Fruit fly (Drosophila melanogaster): ENCODE measurements around the gene RpS14b.
A peak's percentile ranks its signal among the peaks of the same experiment; 100 is the strongest.

The RpS14b gene

DNA sequence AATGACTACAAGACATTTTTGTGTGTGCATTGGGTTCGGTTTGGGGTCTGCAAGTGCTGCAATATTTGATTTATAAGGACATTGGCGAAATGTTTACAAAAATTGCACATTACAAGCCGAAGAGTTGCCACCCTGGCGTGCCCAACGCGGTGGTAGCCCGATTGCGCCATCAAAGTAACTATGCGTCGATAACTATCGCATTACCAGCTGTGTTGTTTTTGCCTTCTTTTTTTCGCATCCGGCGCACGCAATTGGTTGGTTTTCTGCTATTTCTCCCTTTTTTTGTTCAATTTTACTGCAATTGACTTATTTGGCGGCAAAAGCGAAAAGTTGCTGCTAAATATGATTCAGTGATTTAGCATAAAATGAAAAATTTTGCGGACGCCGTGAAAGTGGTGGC lies at the start of gene RpS14b (continued):
- TF ChIP-seq amos (GFP tag; IDR thresholded peaks at IDR 0.05; ENCODE audit: partially characterized antibody) (peak; percentile 83), kni (GFP tag; optimal IDR thresholded peaks at IDR 0.05) (peak; percentile 49), usp (GFP tag; optimal IDR thresholded peaks at IDR 0.05) (no peak), shn (GFP tag; optimal IDR thresholded peaks at IDR 0.05) (peak; percentile 40), Drgx (GFP tag; IDR thresholded peaks at IDR 0.05) (no peak), CG3995 (GFP tag; optimal IDR thresholded peaks at IDR 0.05) (peak; percentile 5), Asciz (GFP tag; optimal IDR thresholded peaks at IDR 0.05) (peak; percentile 39), CG12155 (GFP tag; optimal IDR thresholded peaks at IDR 0.05) (no peak), insv (GFP tag; optimal IDR thresholded peaks at IDR 0.05) (peak in 1 of 2 experiments; percentile 43), CG32772 (GFP tag; IDR thresholded peaks at IDR 0.05) (peak; percentile 60), CG9876 (GFP tag; optimal IDR thresholded peaks at IDR 0.05) (no peak), Ptx1 (GFP tag; IDR thresholded peaks at IDR 0.05) (peak; percentile 53), CG13296 (GFP tag; optimal IDR thresholded peaks at IDR 0.05) (peak; percentile 81), CG1647 (GFP tag; optimal IDR thresholded peaks at IDR 0.05) (no peak), Dll (GFP tag; IDR thresholded peaks at IDR 0.05; ENCODE audit: partially characterized antibody) (peak; percentile 70), mirr (GFP tag; optimal IDR thresholded peaks at IDR 0.05) (peak; percentile 86), pfk (GFP tag; optimal IDR thresholded peaks at IDR 0.05) (peak; percentile 63), CG15696 (tag; optimal IDR thresholded peaks at IDR 0.05) (no peak), crp (GFP tag; optimal IDR thresholded peaks at IDR 0.05) (peak in 1 of 2 experiments; percentile 80), aop (GFP tag; IDR thresholded peaks at IDR 0.05) (no peak), CG6175 (GFP tag; IDR thresholded peaks at IDR 0.05) (peak; percentile 60; the same call in 1 of the 3 replicates), dmrt99B (tag; optimal IDR thresholded peaks at IDR 0.05) (peak; percentile 10), CG2889 (GFP tag; IDR thresholded peaks at IDR 0.05) (peak; percentile 53; the same call in 1 of the 3 replicates), ftz-f1 (GFP tag; optimal IDR thresholded peaks at IDR 0.05) (no peak), NC2α (GFP tag; optimal IDR thresholded peaks at IDR 0.05) (no peak), CG16779 (GFP tag; IDR thresholded peaks at IDR 0.05) (no peak), Doc2 (GFP tag; IDR thresholded peaks at IDR 0.05) (no peak), lola (GFP tag; optimal IDR thresholded peaks at IDR 0.05) (no peak), CG4730 (GFP tag; IDR thresholded peaks at IDR 0.05) (peak; percentile 40; the same call in 1 of the 2 replicates), CG11696 (GFP tag; IDR thresholded peaks at IDR 0.05) (peak; percentile 35; the same call in 1 of the 2 replicates), MBD-R2 (GFP tag; IDR thresholded peaks at IDR 0.05) (peak; percentile 76), CG6272 (GFP tag; IDR thresholded peaks at IDR 0.05) (peak; percentile 41; the same call in 1 of the 2 replicates), h (optimal IDR thresholded peaks at IDR 0.05) (no peak), Sin3A (optimal IDR thresholded peaks at IDR 0.05) (peak; percentile 46), ato (GFP tag; IDR thresholded peaks at IDR 0.05; ENCODE audit: partially characterized antibody) (peak; percentile 77), MESR4 (GFP tag; optimal IDR thresholded peaks at IDR 0.05) (peak; percentile 49), corto (GFP tag; optimal IDR thresholded peaks at IDR 0.05) (no peak), croc (GFP tag; conservative IDR thresholded peaks at IDR 0.05) (no peak), CG8478 (optimal IDR thresholded peaks at IDR 0.05) (no peak), slp2 (GFP tag; optimal IDR thresholded peaks at IDR 0.05) (peak; percentile 6), CG4424 (GFP tag; optimal IDR thresholded peaks at IDR 0.05) (peak; percentile 29), CG10366 (GFP tag; IDR thresholded peaks at IDR 0.05) (peak; percentile 58), Hr39 (optimal IDR thresholded peaks at IDR 0.05) (no peak), ham (GFP tag; IDR thresholded peaks at IDR 0.05) (no peak; the same call in 1 of the 2 replicates), CG10654 (GFP tag; optimal IDR thresholded peaks at IDR 0.05) (peak; percentile 29), CG4617 (GFP tag; optimal IDR thresholded peaks at IDR 0.05; ENCODE audit: borderline replicate concordance) (peak; percentile 37), Chrac-16 (GFP tag; optimal IDR thresholded peaks at IDR 0.05) (peak; percentile 27), Dip3 (GFP tag; optimal IDR thresholded peaks at IDR 0.05) (peak; percentile 57), CG12659 (GFP tag; optimal IDR thresholded peaks at IDR 0.05) (peak; percentile 90), MTF-1 (GFP tag; optimal IDR thresholded peaks at IDR 0.05; ENCODE audit: borderline replicate concordance) (peak; percentile 65), wek (GFP tag; optimal IDR thresholded peaks at IDR 0.05) (peak; percentile 24), tx (GFP tag; optimal IDR thresholded peaks at IDR 0.05) (peak; percentile 1)
